Fruit fly (Drosophila melanogaster): ENCODE results near the gene CG4822.

CG4822 gene

dm6 chr2L:114429-114828 is 7.1 kb downstream of the CG4822 start, which contains the start of gene ND-15 (continued):
- TF ChIP-seq CG7928 (GFP tag; optimal IDR thresholded peaks at IDR 0.05) (peak; percentile 19), Lpt (GFP tag; optimal IDR thresholded peaks at IDR 0.05) (no peak), dati (GFP tag; IDR thresholded peaks at IDR 0.05) (no peak), sc (optimal IDR thresholded peaks at IDR 0.05) (no peak), sc (GFP tag; optimal IDR thresholded peaks at IDR 0.05) (no peak), oc (tag; optimal IDR thresholded peaks at IDR 0.05) (no peak), CG7963 (GFP tag; IDR thresholded peaks at IDR 0.05; ENCODE audit: partially characterized antibody) (peak; percentile 43; the same call in 1 of the 3 replicates), Nf-YC (tag; optimal IDR thresholded peaks at IDR 0.05) (no peak), Mes4 (GFP tag; optimal IDR thresholded peaks at IDR 0.05) (no peak), Sry-β (GFP tag; optimal IDR thresholded peaks at IDR 0.05) (no peak), grau (tag; optimal IDR thresholded peaks at IDR 0.05) (no peak), Oaz (GFP tag; IDR thresholded peaks at IDR 0.05) (no peak), zfh2 (GFP tag; optimal IDR thresholded peaks at IDR 0.05) (no peak), cg (GFP tag; optimal IDR thresholded peaks at IDR 0.05) (no peak), CG8478 (optimal IDR thresholded peaks at IDR 0.05) (no peak), Side (GFP tag; optimal IDR thresholded peaks at IDR 0.05) (no peak), CG14050 (GFP tag; IDR thresholded peaks at IDR 0.05) (no peak), tio (GFP tag; optimal IDR thresholded peaks at IDR 0.05) (no peak), amos (GFP tag; IDR thresholded peaks at IDR 0.05; ENCODE audit: partially characterized antibody) (peak; percentile 89; the same call in 1 of the 2 replicates), scrt (GFP tag; optimal IDR thresholded peaks at IDR 0.05) (peak; percentile 73), MTF-1 (GFP tag; optimal IDR thresholded peaks at IDR 0.05; ENCODE audit: borderline replicate concordance) (no peak), CG7271 (tag; optimal IDR thresholded peaks at IDR 0.05) (no peak), Hr78 (GFP tag; optimal IDR thresholded peaks at IDR 0.05) (no peak), CG2129 (GFP tag; IDR thresholded peaks at IDR 0.05; ENCODE audit: partially characterized antibody) (peak; percentile 45; the same call in 1 of the 2 replicates), disco-r (GFP tag; optimal IDR thresholded peaks at IDR 0.05) (no peak), pb (GFP tag; optimal IDR thresholded peaks at IDR 0.05) (no peak), CG34422 (GFP tag; IDR thresholded peaks at IDR 0.05) (no peak), HLH3B (GFP tag; IDR thresholded peaks at IDR 0.05) (no peak), kah (GFP tag; optimal IDR thresholded peaks at IDR 0.05) (no peak), Ets97D (GFP tag; optimal IDR thresholded peaks at IDR 0.05) (peak; percentile 20), CG8359 (GFP tag; optimal IDR thresholded peaks at IDR 0.05; ENCODE audit: borderline replicate concordance) (no peak), ftz-f1 (GFP tag; optimal IDR thresholded peaks at IDR 0.05) (no peak), ara (GFP tag; IDR thresholded peaks at IDR 0.05) (no peak), ewg (GFP tag; optimal IDR thresholded peaks at IDR 0.05) (peak; percentile 65), CG10565 (GFP tag; optimal IDR thresholded peaks at IDR 0.05) (no peak), tin (GFP tag; optimal IDR thresholded peaks at IDR 0.05) (no peak), eve (GFP tag; optimal IDR thresholded peaks at IDR 0.05) (no peak), Ravus (GFP tag; IDR thresholded peaks at IDR 0.05) (no peak), mam (GFP tag; optimal IDR thresholded peaks at IDR 0.05) (no peak), zfh1 (GFP tag; IDR thresholded peaks at IDR 0.05) (no peak), CG14710 (tag; optimal IDR thresholded peaks at IDR 0.05) (peak; percentile 14), br (optimal IDR thresholded peaks at IDR 0.05) (no peak), CG16813 (GFP tag; IDR thresholded peaks at IDR 0.05; ENCODE audit: partially characterized antibody) (peak; percentile 82), cas (GFP tag; IDR thresholded peaks at IDR 0.05) (no peak), nerfin-1 (tag; optimal IDR thresholded peaks at IDR 0.05) (no peak), D (optimal IDR thresholded peaks at IDR 0.05) (no peak), D (GFP tag; optimal IDR thresholded peaks at IDR 0.05) (no peak), yki (optimal IDR thresholded peaks at IDR 0.05) (no peak), CG1832 (GFP tag; optimal IDR thresholded peaks at IDR 0.05) (no peak), eyg (GFP tag; optimal IDR thresholded peaks at IDR 0.05) (no peak), Atf6 (GFP tag; IDR thresholded peaks at IDR 0.05) (no peak), CG18619 (GFP tag; optimal IDR thresholded peaks at IDR 0.05) (no peak), Dfd (GFP tag; optimal IDR thresholded peaks at IDR 0.05) (no peak)

All from whole organism, embryonic.